Fruit fly (Drosophila melanogaster): ENCODE measurements around the gene ana1.

Gene ana1

dm6 chr3R:24543033-24543675 lies 12.8 kb downstream of the ana1 start (continued):
- TF ChIP-seq topi (GFP tag; optimal IDR thresholded peaks at IDR 0.05) (peak; percentile 97), esn (GFP tag; optimal IDR thresholded peaks at IDR 0.05) (peak; percentile 96), Blimp-1 (GFP tag; optimal IDR thresholded peaks at IDR 0.05) (peak; percentile 84), CG8319 (GFP tag; optimal IDR thresholded peaks at IDR 0.05) (peak; percentile 75), CG10669 (GFP tag; optimal IDR thresholded peaks at IDR 0.05) (no peak), Smox (GFP tag; optimal IDR thresholded peaks at IDR 0.05) (peak; percentile 96), Hr39 (GFP tag; optimal IDR thresholded peaks at IDR 0.05) (peak; percentile 97), salr (GFP tag; optimal IDR thresholded peaks at IDR 0.05) (peak; percentile 81 to 82), spab (GFP tag; optimal IDR thresholded peaks at IDR 0.05) (peak; percentile 62), acj6 (GFP tag; optimal IDR thresholded peaks at IDR 0.05) (peak; percentile 96), Gug (GFP tag; IDR thresholded peaks at IDR 0.05) (peak; percentile 86), OdsH (GFP tag; optimal IDR thresholded peaks at IDR 0.05) (peak; percentile 96), CG1621 (tag; optimal IDR thresholded peaks at IDR 0.05) (no peak), CG31627 (GFP tag; optimal IDR thresholded peaks at IDR 0.05) (peak; percentile 96), fkh (GFP tag; optimal IDR thresholded peaks at IDR 0.05) (peak; percentile 64), CG9139 (GFP tag; optimal IDR thresholded peaks at IDR 0.05) (no peak), CG10631 (GFP tag; optimal IDR thresholded peaks at IDR 0.05) (peak; percentile 82), CG3032 (tag; optimal IDR thresholded peaks at IDR 0.05) (no peak), CG7368 (GFP tag; optimal IDR thresholded peaks at IDR 0.05) (peak; percentile 72), lz (GFP tag; optimal IDR thresholded peaks at IDR 0.05) (peak; percentile 92), dac (GFP tag; optimal IDR thresholded peaks at IDR 0.05) (peak; percentile 43), CG11902 (GFP tag; optimal IDR thresholded peaks at IDR 0.05) (peak; percentile 81), Ets21C (GFP tag; optimal IDR thresholded peaks at IDR 0.05) (peak; percentile 91), CG16779 (tag; optimal IDR thresholded peaks at IDR 0.05) (peak; percentile 71), achi (GFP tag; optimal IDR thresholded peaks at IDR 0.05) (peak; percentile 79), pdm3 (GFP tag; optimal IDR thresholded peaks at IDR 0.05) (peak; percentile 95), fd59A (GFP tag; optimal IDR thresholded peaks at IDR 0.05) (peak; percentile 80), CG4318 (GFP tag; optimal IDR thresholded peaks at IDR 0.05) (peak; percentile 80), Eip78C (GFP tag) (peak; percentile 99), Met (GFP tag; optimal IDR thresholded peaks at IDR 0.05) (peak; percentile 97), Sox15 (GFP tag; optimal IDR thresholded peaks at IDR 0.05) (peak; percentile 87), net (GFP tag; optimal IDR thresholded peaks at IDR 0.05) (peak; percentile 92), Ets96B (tag; optimal IDR thresholded peaks at IDR 0.05) (no peak), CG8119 (GFP tag; IDR thresholded peaks at IDR 0.05) (peak; percentile 93), CG6276 (GFP tag; optimal IDR thresholded peaks at IDR 0.05) (peak; percentile 74), CG32006 (GFP tag; optimal IDR thresholded peaks at IDR 0.05) (peak; percentile 93), CG11294 (GFP tag; IDR thresholded peaks at IDR 0.05) (peak; percentile 88), CG6854 (GFP tag; optimal IDR thresholded peaks at IDR 0.05) (peak; percentile 47), Hr4 (GFP tag; optimal IDR thresholded peaks at IDR 0.05) (peak; percentile 95), svp (GFP tag) (peak; percentile 99), Lpt (GFP tag; optimal IDR thresholded peaks at IDR 0.05) (peak; percentile 37), cyc (GFP tag; optimal IDR thresholded peaks at IDR 0.05) (peak; percentile 90)
